Worm (Caenorhabditis elegans) whole organism, young adult: Measurements from ENCODE around the gene lys-10.

Experiments used
- B0019.2 ChIP-seq: fragments of 200-800 bp; sonication (Bioruptor generic); conservative IDR thresholded peaks from 2 replicates; pipeline ENCODE4 v1.3.6; 2022; ENCODE audit warnings: missing genetic modification reagents, missing genetic modification characterization, missing compliant biosample characterization
- B0261.1 ChIP-seq: sonication (generic microtip); optimal IDR thresholded peaks from 2 replicates; lab custom pipeline; 2016; ENCODE audit warnings: mild to moderate bottlenecking, missing genetic modification characterization, moderate library complexity, missing compliant biosample characterization
- C17E4.6 ChIP-seq: fragments of 200-800 bp; sonication (Bioruptor generic); IDR thresholded peaks from 2 replicates; pipeline ENCODE4 v1.3.6; 2022; ENCODE audit warnings: missing genetic modification reagents, missing genetic modification characterization, missing compliant biosample characterization
- F33H1.4 ChIP-seq: fragments of 200-800 bp; sonication (Bioruptor generic); IDR thresholded peaks from 2 replicates; pipeline ENCODE4 v1.3.6; 2022; ENCODE audit warnings: missing genetic modification reagents, missing genetic modification characterization, missing compliant biosample characterization
- F39B2.1 ChIP-seq: fragments of 200-800 bp; sonication (Bioruptor generic); IDR thresholded peaks from 2 replicates; pipeline ENCODE4 v1.3.6; 2022; ENCODE audit warnings: missing genetic modification reagents, missing genetic modification characterization, missing compliant biosample characterization
- F52B5.7 ChIP-seq: sonication (generic microtip); optimal IDR thresholded peaks from 2 replicates; lab custom pipeline; 2016; ENCODE audit warnings: mild to moderate bottlenecking, missing genetic modification characterization, missing compliant biosample characterization
- F55B11.4 ChIP-seq: sonication (generic microtip); optimal IDR thresholded peaks from 2 replicates; lab custom pipeline; 2016; ENCODE audit warnings: missing compliant biosample characterization, missing genetic modification characterization, borderline replicate concordance; ENCODE audit not compliant: insufficient read depth
- K12H6.12 ChIP-seq: fragments of 200-800 bp; sonication (Bioruptor generic); optimal IDR thresholded peaks from 2 replicates; lab custom pipeline; 2018; ENCODE audit warnings: mild to moderate bottlenecking, missing genetic modification characterization, missing compliant biosample characterization
- T26A5.8 ChIP-seq: sonication (generic microtip); optimal IDR thresholded peaks from 2 replicates; lab custom pipeline; 2016; ENCODE audit warnings: missing genetic modification characterization, missing compliant biosample characterization
- Y53F4B.3 ChIP-seq: fragments of 200-800 bp; sonication (Bioruptor generic); IDR thresholded peaks from 2 replicates; pipeline ENCODE4 v1.3.6; 2022; ENCODE audit warnings: missing genetic modification reagents, missing genetic modification characterization, missing compliant biosample characterization
- Y53G8AR.9 ChIP-seq: fragments of 200-800 bp; sonication (Bioruptor generic); conservative IDR thresholded peaks from 2 replicates; pipeline ENCODE4 v1.3.6; 2022; ENCODE audit warnings: missing genetic modification reagents, missing genetic modification characterization, missing compliant biosample characterization
- Y56A3A.18 ChIP-seq: fragments of 200-800 bp; sonication (Bioruptor generic); IDR thresholded peaks from 2 replicates; pipeline ENCODE4 v1.3.6; 2022; ENCODE audit warnings: missing genetic modification reagents, missing genetic modification characterization, missing compliant biosample characterization
- Y67H2A.10 ChIP-seq: fragments of 200-800 bp; sonication (Bioruptor generic); conservative IDR thresholded peaks from 2 replicates; pipeline ENCODE4 v1.3.6; 2022; ENCODE audit warnings: missing genetic modification reagents, missing genetic modification characterization, missing compliant biosample characterization
- Y95B8A.8 ChIP-seq: fragments of 200-800 bp; sonication (Bioruptor generic); IDR thresholded peaks from 2 replicates; pipeline ENCODE4 v1.3.6; 2022; ENCODE audit warnings: missing genetic modification reagents, missing genetic modification characterization, missing compliant biosample characterization
- ama-1 ChIP-seq, 3 experiments: fragments of 150-350 bp in 1 of 3; sonication (generic microtip) in 2 of 3; optimal IDR thresholded peaks; 2 replicates each; lab custom pipeline; 2014 to 2018; ENCODE audit warnings: missing biosample characterization in 2 of 3, missing genetic modification characterization in 2 of 3, missing genetic modification reagents in 2 of 3
- aptf-2 ChIP-seq: fragments of 200-800 bp; sonication (Bioruptor generic); conservative IDR thresholded peaks from 2 replicates; pipeline ENCODE4 v1.3.6; 2022; ENCODE audit warnings: missing genetic modification reagents, missing genetic modification characterization, missing compliant biosample characterization
- atf-7 ChIP-seq: sonication (generic microtip); optimal IDR thresholded peaks from 2 replicates; lab custom pipeline; 2017; ENCODE audit warnings: mild to moderate bottlenecking, missing genetic modification characterization, missing compliant biosample characterization
- athp-1 ChIP-seq: sonication (generic microtip); optimal IDR thresholded peaks from 2 replicates; lab custom pipeline; 2017; ENCODE audit warnings: mild to moderate bottlenecking, missing genetic modification characterization, missing compliant biosample characterization
- attf-5 ChIP-seq: fragments of 200-800 bp; sonication (Bioruptor generic); optimal IDR thresholded peaks from 2 replicates; lab custom pipeline; 2018; ENCODE audit warnings: mild to moderate bottlenecking, missing genetic modification characterization, missing compliant biosample characterization
- bed-2 ChIP-seq: fragments of 200-800 bp; sonication (Bioruptor generic); IDR thresholded peaks from 2 replicates; pipeline ENCODE4 v1.3.6; 2022; ENCODE audit warnings: missing genetic modification reagents, missing genetic modification characterization, missing compliant biosample characterization
- cebp-1 ChIP-seq, 2 experiments: fragments of 200-800 bp in 1 of 2; sonication (Bioruptor generic) in 1 of 2; sonication (generic microtip) in 1 of 2; IDR thresholded peaks in 1 of 2; optimal IDR thresholded peaks in 1 of 2; 2 replicates each; pipeline versions ENCODE4 v1.3.6 to Lab custom; 2017 to 2022; ENCODE audit warnings: missing compliant biosample characterization in 2 of 2, missing genetic modification characterization in 2 of 2, mild to moderate bottlenecking in 1 of 2, missing genetic modification reagents in 1 of 2, moderate library complexity in 1 of 2
- ceh-58 ChIP-seq: fragments of 200-800 bp; sonication (Bioruptor generic); IDR thresholded peaks from 2 replicates; pipeline ENCODE4 v1.3.6; 2022; ENCODE audit warnings: missing genetic modification characterization, missing compliant biosample characterization
- ceh-79 ChIP-seq: sonication (generic microtip); optimal IDR thresholded peaks from 2 replicates; lab custom pipeline; 2017; ENCODE audit warnings: mild to moderate bottlenecking, missing genetic modification characterization, missing compliant biosample characterization
- dpff-1 ChIP-seq: sonication (generic microtip); optimal IDR thresholded peaks from 2 replicates; lab custom pipeline; 2017; ENCODE audit warnings: mild to moderate bottlenecking, missing genetic modification characterization, missing compliant biosample characterization
- hmg-1.2 ChIP-seq: fragments of 200-800 bp; sonication (Bioruptor generic); IDR thresholded peaks from 2 replicates; pipeline ENCODE4 v1.3.6; 2022; ENCODE audit warnings: missing genetic modification reagents, missing genetic modification characterization, missing compliant biosample characterization
- hrde-1 ChIP-seq: sonication (generic microtip); optimal IDR thresholded peaks from 2 replicates; lab custom pipeline; 2016; ENCODE audit warnings: missing genetic modification characterization, mild to moderate bottlenecking, missing compliant biosample characterization, moderate library complexity, missing genotype, missing genetic modification reagents, borderline replicate concordance
- hsf-1 ChIP-seq: fragments of 200-800 bp; sonication (Bioruptor generic); IDR thresholded peaks from 2 replicates; pipeline ENCODE4 v1.3.6; 2022; ENCODE audit warnings: missing genetic modification reagents, missing genetic modification characterization, missing compliant biosample characterization
- let-526 ChIP-seq: fragments of 200-800 bp; sonication (Bioruptor generic); IDR thresholded peaks from 2 replicates; pipeline ENCODE4 v1.3.6; 2022; ENCODE audit warnings: missing genetic modification reagents, missing genetic modification characterization, missing compliant biosample characterization
- lir-1 ChIP-seq: fragments of 200-800 bp; sonication (Bioruptor generic); conservative IDR thresholded peaks from 2 replicates; pipeline ENCODE4 v1.3.6; 2022; ENCODE audit warnings: missing genetic modification reagents, missing genetic modification characterization, missing compliant biosample characterization
- lsy-27 ChIP-seq: sonication (generic microtip); optimal IDR thresholded peaks from 2 replicates; lab custom pipeline; 2017; ENCODE audit warnings: missing genetic modification characterization, mild to moderate bottlenecking, missing compliant biosample characterization, antibody characterized with exemption, missing genotype, borderline replicate concordance; ENCODE audit not compliant: insufficient read depth
- madf-6 ChIP-seq: fragments of 200-800 bp; sonication (Bioruptor generic); IDR thresholded peaks from 2 replicates; pipeline ENCODE4 v1.3.6; 2022; ENCODE audit warnings: missing genetic modification reagents, missing genetic modification characterization, missing compliant biosample characterization
- mcd-1 ChIP-seq: fragments of 200-800 bp; sonication (Bioruptor generic); IDR thresholded peaks from 2 replicates; pipeline ENCODE4 v1.3.6; 2022; ENCODE audit warnings: missing genetic modification reagents, missing genetic modification characterization, missing compliant biosample characterization
- mxl-1 ChIP-seq: sonication (generic microtip); optimal IDR thresholded peaks from 2 replicates; lab custom pipeline; 2016; ENCODE audit warnings: missing genetic modification characterization, missing compliant biosample characterization
- nfya-2 ChIP-seq: fragments of 200-800 bp; sonication (Bioruptor generic); IDR thresholded peaks from 2 replicates; pipeline ENCODE4 v1.3.6; 2022; ENCODE audit warnings: missing genetic modification reagents, missing genetic modification characterization, missing compliant biosample characterization
- nfyb-1 ChIP-seq: fragments of 200-800 bp; sonication (Bioruptor generic); IDR thresholded peaks from 2 replicates; pipeline ENCODE4 v1.3.6; 2022; ENCODE audit warnings: missing genetic modification reagents, missing genetic modification characterization, missing compliant biosample characterization
- nhr-80 ChIP-seq: sonication (generic microtip); optimal IDR thresholded peaks from 2 replicates; lab custom pipeline; 2016; ENCODE audit warnings: missing genetic modification characterization, missing compliant biosample characterization
- rpc-1 ChIP-seq, 2 experiments: fragments of 150-350 bp in 1 of 2; sonication (generic microtip) in 1 of 2; optimal IDR thresholded peaks; 2 replicates each; lab custom pipeline; 2014 to 2018; ENCODE audit warnings: missing biosample characterization in 1 of 2, missing genetic modification characterization in 1 of 2, missing genetic modification reagents in 1 of 2, missing genotype in 1 of 2
- sdz-38 ChIP-seq: sonication (generic microtip); optimal IDR thresholded peaks from 2 replicates; lab custom pipeline; 2016; ENCODE audit warnings: missing genotype, missing genetic modification characterization, missing compliant biosample characterization
- tbp1 ChIP-seq: fragments of 200-800 bp; sonication (Bioruptor generic); optimal IDR thresholded peaks from 2 replicates; lab custom pipeline; 2018; ENCODE audit warnings: mild to moderate bottlenecking, missing genetic modification characterization, missing compliant biosample characterization
- tlf-1 ChIP-seq: fragments of 200-800 bp; sonication (Bioruptor generic); optimal IDR thresholded peaks from 2 replicates; lab custom pipeline; 2018; ENCODE audit warnings: mild to moderate bottlenecking, missing genetic modification characterization, missing compliant biosample characterization
- ztf-25 ChIP-seq: fragments of 200-800 bp; sonication (Bioruptor generic); IDR thresholded peaks from 2 replicates; pipeline ENCODE4 v1.3.6; 2022; ENCODE audit warnings: missing genetic modification reagents, missing genetic modification characterization, missing compliant biosample characterization
- ztf-28 ChIP-seq: fragments of 200-800 bp; sonication (Bioruptor generic); IDR thresholded peaks from 2 replicates; pipeline ENCODE4 v1.3.6; 2022; ENCODE audit warnings: missing genetic modification reagents, missing genetic modification characterization, missing compliant biosample characterization
- ztf-3 ChIP-seq: fragments of 200-800 bp; sonication (Bioruptor generic); optimal IDR thresholded peaks from 2 replicates; lab custom pipeline; 2018; ENCODE audit warnings: mild to moderate bottlenecking, missing genetic modification characterization, missing compliant biosample characterization

lys-10 gene

ce11 chrIV:8375381-8375780 lies 42.8 kb downstream of the lys-10 start (continued):
- TF ChIP-seq dpff-1 (tag; lab: Kevin White, UChicago) (no peak), attf-5 (GFP tag; lab: Kevin White, UChicago) (peak; percentile 49), ceh-79 (tag; lab: Kevin White, UChicago) (peak; percentile 56), nfya-2 (GFP tag; lab: Robert Waterston, UW) (no peak), athp-1 (tag; lab: Kevin White, UChicago) (peak; percentile 80), mcd-1 (GFP tag; lab: Robert Waterston, UW) (peak; percentile 59; the same call in 1 of the 2 replicates), F52B5.7 (tag; lab: Kevin White, UChicago) (peak; percentile 74), K12H6.12 (tag; lab: Kevin White, UChicago) (peak; percentile 9), tbp1 (GFP tag; lab: Kevin White, UChicago) (peak; percentile 89), ztf-25 (GFP tag; lab: Robert Waterston, UW) (peak; percentile 44; the same call in 1 of the 2 replicates), nfyb-1 (GFP tag; lab: Robert Waterston, UW) (peak; percentile 83), ama-1 (optimal IDR thresholded peaks at IDR 0.05; lab: Kevin White, UChicago) (peak; percentile 23), ama-1 (GFP tag; optimal IDR thresholded peaks at IDR 0.05; lab: Kevin White, UChicago) (peak; percentile 46 to 65)

ce11 chrIV:8376923-8377322 lies 44.3 kb downstream of the lys-10 start:
- no peak for TF ChIP-seq Y95B8A.8
- peak; percentile 26 for TF ChIP-seq nhr-80 (tag; lab: Kevin White, UChicago)
- TF ChIP-seq cebp-1 (GFP tag; IDR thresholded peaks at IDR 0.05; lab: Robert Waterston, UW): no peak; the same call in 1 of the 2 replicates
- peak; percentile 68 for TF ChIP-seq cebp-1 (tag; optimal IDR thresholded peaks at IDR 0.05; lab: Kevin White, UChicago)
- TF ChIP-seq, all 124 proteins: peak for 2

- TF ChIP-seq bed-2 (GFP tag; lab: Robert Waterston, UW) (no peak), Y56A3A.18 (GFP tag; lab: Robert Waterston, UW) (peak; percentile 95), hrde-1 (tag; lab: Kevin White, UChicago) (peak; percentile 96), hsf-1 (GFP tag; lab: Robert Waterston, UW) (peak; percentile 91), hmg-1.2 (GFP tag; lab: Robert Waterston, UW) (peak; percentile 54; the same call in 1 of the 2 replicates), Y53F4B.3 (GFP tag; lab: Robert Waterston, UW) (no peak), madf-6 (peak; percentile 86), mxl-1 (tag; lab: Kevin White, UChicago) (peak; percentile 32), F33H1.4 (peak; percentile 59), F39B2.1 (GFP tag; lab: Robert Waterston, UW) (peak; percentile 66), ztf-25 (GFP tag; lab: Robert Waterston, UW) (peak; percentile 79; the same call in 1 of the 2 replicates), B0261.1 (peak; percentile 35), atf-7 (peak; percentile 87), lsy-27 (tag; lab: Kevin White, UChicago) (no peak), aptf-2 (GFP tag; lab: Robert Waterston, UW) (no peak), let-526 (GFP tag; lab: Robert Waterston, UW) (no peak), lir-1 (GFP tag; lab: Robert Waterston, UW) (no peak), ceh-58 (GFP tag; lab: Robert Waterston, UW) (peak; percentile 96; the same call in 1 of the 2 replicates), cebp-1 (GFP tag; IDR thresholded peaks at IDR 0.05; lab: Robert Waterston, UW) (0 out of 2 replicates have a peak, but pooled peaks have one; percentile 19), cebp-1 (tag; optimal IDR thresholded peaks at IDR 0.05; lab: Kevin White, UChicago) (peak; percentile 76), B0019.2 (GFP tag; lab: Robert Waterston, UW) (no peak), sdz-38 (tag; lab: Kevin White, UChicago) (no peak), tlf-1 (peak; percentile 62), rpc-1 (optimal IDR thresholded peaks at IDR 0.05; lab: Kevin White, UChicago) (no peak), rpc-1 (tag; optimal IDR thresholded peaks at IDR 0.05; lab: Kevin White, UChicago) (peak; percentile 11), C17E4.6 (peak; percentile 76), F52B5.7 (tag; lab: Kevin White, UChicago) (peak; percentile 93), Y67H2A.10 (GFP tag; lab: Robert Waterston, UW) (no peak), ztf-3 (GFP tag; lab: Kevin White, UChicago) (no peak), Y53G8AR.9 (GFP tag; lab: Robert Waterston, UW) (peak; percentile 89), T26A5.8 (peak; percentile 93), F55B11.4 (no peak), ztf-28 (no peak)
These were observed 44.9 kb downstream of the lys-10 start, which contains the start of gene D2096.7 for ce11 chrIV:8377501-8377900. TSS of gene D2096.7 (minus strand) at chrIV:8377630.
